Fruit fly (Drosophila melanogaster): ENCODE measurements around the gene CG15877.

DNA sequence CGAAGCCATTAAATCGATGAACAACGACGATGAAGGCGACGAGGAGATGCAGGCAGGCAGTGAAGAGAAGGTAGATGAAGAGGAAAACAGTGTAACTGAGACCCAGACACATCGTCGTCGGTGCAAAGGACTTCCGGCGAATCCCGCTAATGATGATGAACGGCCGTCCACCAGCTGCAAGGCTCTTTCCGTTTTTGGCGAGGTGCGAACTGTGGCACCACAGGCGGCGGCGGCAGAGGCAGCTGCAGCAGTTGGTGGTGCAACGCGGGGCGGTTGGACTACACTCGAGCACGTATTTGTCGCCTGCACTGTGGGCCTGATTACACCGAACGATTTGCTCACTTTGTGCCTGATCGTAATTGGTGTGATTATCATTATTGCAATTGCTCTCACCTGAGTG lies 30.6 kb upstream of the CG15877 start:
- TF ChIP-seq Sin3A (optimal IDR thresholded peaks at IDR 0.05) (no peak), Myc (optimal IDR thresholded peaks at IDR 0.05) (no peak)
